Worm (Caenorhabditis elegans): ENCODE data around the gene fah-1.

The fah-1 gene

DNA sequence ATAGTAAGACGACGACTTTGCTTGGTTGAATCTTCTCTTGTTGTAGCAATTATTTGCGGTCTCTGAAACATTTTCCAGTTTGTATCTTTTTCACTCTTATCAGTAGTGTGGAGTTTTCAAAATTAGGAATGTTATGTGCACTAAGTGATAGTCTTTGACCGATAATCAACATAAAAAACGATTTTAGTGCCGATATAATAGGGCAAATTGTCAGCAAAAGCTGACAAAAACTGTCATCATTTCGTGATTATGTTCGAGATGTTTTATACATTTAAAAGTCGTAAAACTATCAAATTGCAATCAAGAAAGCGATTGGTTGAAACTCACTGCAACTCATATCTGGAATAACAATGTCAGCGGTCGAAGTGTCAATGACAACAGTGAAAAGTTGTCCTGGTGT is 3.5 kb downstream of the fah-1 start:
- TF ChIP-seq tbx-11 (GFP tag; IDR thresholded peaks at IDR 0.05): no peak
- no peak for TF ChIP-seq tbx-37 (GFP tag; conservative IDR thresholded peaks at IDR 0.05)
- TF ChIP-seq F13C5.2 (tag; optimal IDR thresholded peaks at IDR 0.05): no peak
- no peak for TF ChIP-seq ama-1 (optimal IDR thresholded peaks at IDR 0.05)
- no peak for TF ChIP-seq ceh-13 (GFP tag; optimal IDR thresholded peaks at IDR 0.05)
- TF ChIP-seq sea-1 (GFP tag; conservative IDR thresholded peaks at IDR 0.05): no peak
- no peak for TF ChIP-seq ceh-36 (tag; optimal IDR thresholded peaks at IDR 0.05)
- no peak for TF ChIP-seq pes-1 (GFP tag; IDR thresholded peaks at IDR 0.05)
- TF ChIP-seq hmbx-1 (tag; optimal IDR thresholded peaks at IDR 0.05): no peak
- TF ChIP-seq scrt-1 (GFP tag; IDR thresholded peaks at IDR 0.05): no peak
- no peak for TF ChIP-seq aly-1 (tag; optimal IDR thresholded peaks at IDR 0.05)
- no peak for TF ChIP-seq B0310.2 (tag; optimal IDR thresholded peaks at IDR 0.05)
- no peak for TF ChIP-seq hnd-1 (tag; optimal IDR thresholded peaks at IDR 0.05)
- TF ChIP-seq flt-1 (GFP tag; IDR thresholded peaks at IDR 0.05): no peak
- no peak for TF ChIP-seq ets-7 (tag; optimal IDR thresholded peaks at IDR 0.05)
- TF ChIP-seq tra-4 (tag; optimal IDR thresholded peaks at IDR 0.05): no peak
- TF ChIP-seq hmg-4 (GFP tag; optimal IDR thresholded peaks at IDR 0.05): no peak

DNA sequence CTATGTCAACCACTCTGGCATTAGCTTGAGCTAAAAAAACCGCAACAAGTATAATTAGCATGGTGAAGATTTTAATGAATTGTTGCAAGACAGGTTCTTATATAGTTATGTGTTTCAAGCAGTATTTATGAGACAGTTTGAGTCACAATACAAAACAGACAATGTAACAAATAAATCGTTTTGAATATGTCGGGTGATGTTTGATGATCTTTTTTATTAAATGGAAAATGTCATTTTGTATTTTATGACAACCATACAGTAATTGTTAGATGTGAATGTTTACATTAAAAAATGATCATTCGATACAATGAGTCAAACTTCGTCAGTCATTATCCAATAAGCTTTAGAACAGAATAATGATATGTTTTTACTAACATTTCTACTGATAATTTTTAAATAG is 5.3 kb downstream of the fah-1 start, which contains the start of gene K10C2.7:
Gene K10C2.7 (minus strand): TSS at position 101 of the 400 bp plus-strand sequence.
- no peak for TF ChIP-seq aly-1 (tag; optimal IDR thresholded peaks at IDR 0.05)
- no peak for TF ChIP-seq ceh-36 (tag; optimal IDR thresholded peaks at IDR 0.05)
- no peak for TF ChIP-seq ceh-13 (GFP tag; optimal IDR thresholded peaks at IDR 0.05)
- TF ChIP-seq ets-7 (tag; optimal IDR thresholded peaks at IDR 0.05): no peak
- TF ChIP-seq tbx-37 (GFP tag; conservative IDR thresholded peaks at IDR 0.05): no peak
- no peak for TF ChIP-seq tbx-11 (GFP tag; IDR thresholded peaks at IDR 0.05)
- no peak for TF ChIP-seq B0310.2 (tag; optimal IDR thresholded peaks at IDR 0.05)
- TF ChIP-seq flt-1 (GFP tag; IDR thresholded peaks at IDR 0.05): no peak
- no peak for TF ChIP-seq pes-1 (GFP tag; IDR thresholded peaks at IDR 0.05)
- TF ChIP-seq tra-4 (tag; optimal IDR thresholded peaks at IDR 0.05): no peak
- no peak for TF ChIP-seq ama-1 (optimal IDR thresholded peaks at IDR 0.05)
- no peak for TF ChIP-seq hnd-1 (tag; optimal IDR thresholded peaks at IDR 0.05)
- TF ChIP-seq F13C5.2 (tag; optimal IDR thresholded peaks at IDR 0.05): no peak
- no peak for TF ChIP-seq scrt-1 (GFP tag; IDR thresholded peaks at IDR 0.05)

DNA sequence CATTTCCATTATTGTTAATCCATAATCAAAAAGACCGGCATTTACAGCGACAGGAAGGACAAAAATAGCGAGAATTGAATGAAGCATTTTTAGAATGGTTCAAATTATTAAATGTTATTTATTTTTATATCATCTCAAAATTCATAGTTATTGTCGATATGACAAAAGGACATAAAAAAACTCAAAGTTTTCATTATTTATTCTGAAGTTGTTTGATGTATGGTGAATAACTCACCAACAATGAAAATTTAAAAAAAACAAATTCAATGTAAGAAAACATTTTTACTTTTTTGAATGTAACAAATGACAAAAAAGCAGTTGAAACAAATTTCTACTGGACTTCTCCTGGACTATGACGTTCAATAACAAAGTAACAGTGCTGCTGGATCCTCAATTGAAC is 8.3 kb downstream of the fah-1 start, which contains the start of gene K10C2.14:
Gene K10C2.14 (minus strand): TSS at position 101 of the 400 bp plus-strand sequence.
- no peak for TF ChIP-seq hmbx-1 (tag; optimal IDR thresholded peaks at IDR 0.05)
- TF ChIP-seq tbx-11 (GFP tag; IDR thresholded peaks at IDR 0.05): no peak
- TF ChIP-seq pes-1 (GFP tag; IDR thresholded peaks at IDR 0.05): no peak
- TF ChIP-seq flt-1 (GFP tag; IDR thresholded peaks at IDR 0.05): no peak
- no peak for TF ChIP-seq ama-1 (optimal IDR thresholded peaks at IDR 0.05)
- no peak for TF ChIP-seq tra-4 (tag; optimal IDR thresholded peaks at IDR 0.05)
- TF ChIP-seq F13C5.2 (tag; optimal IDR thresholded peaks at IDR 0.05): no peak
- TF ChIP-seq tbx-37 (GFP tag; conservative IDR thresholded peaks at IDR 0.05): no peak
- TF ChIP-seq hnd-1 (tag; optimal IDR thresholded peaks at IDR 0.05): no peak
- TF ChIP-seq sea-1 (GFP tag; conservative IDR thresholded peaks at IDR 0.05): no peak
- TF ChIP-seq B0310.2 (tag; optimal IDR thresholded peaks at IDR 0.05): no peak
- no peak for TF ChIP-seq hmg-4 (GFP tag; optimal IDR thresholded peaks at IDR 0.05)
- no peak for TF ChIP-seq scrt-1 (GFP tag; IDR thresholded peaks at IDR 0.05)
- TF ChIP-seq ceh-13 (GFP tag; optimal IDR thresholded peaks at IDR 0.05): no peak

ce11 chrX:6437545-6437944 is 11.2 kb downstream of the fah-1 start, which contains the start of gene K10C2.8:
Gene K10C2.8 (minus strand): TSS chrX:6437645.
- no peak for TF ChIP-seq B0310.2 (tag; optimal IDR thresholded peaks at IDR 0.05)

- TF ChIP-seq pes-1 (GFP tag; IDR thresholded peaks at IDR 0.05) (no peak), hmg-4 (GFP tag; optimal IDR thresholded peaks at IDR 0.05) (no peak), ets-7 (tag; optimal IDR thresholded peaks at IDR 0.05) (no peak), B0310.2 (tag; optimal IDR thresholded peaks at IDR 0.05) (no peak), tra-4 (tag; optimal IDR thresholded peaks at IDR 0.05) (no peak), sea-1 (GFP tag; conservative IDR thresholded peaks at IDR 0.05) (no peak), tbx-11 (GFP tag; IDR thresholded peaks at IDR 0.05) (no peak), tbx-37 (GFP tag; conservative IDR thresholded peaks at IDR 0.05) (no peak), F13C5.2 (tag; optimal IDR thresholded peaks at IDR 0.05) (no peak), hnd-1 (tag; optimal IDR thresholded peaks at IDR 0.05) (no peak), ceh-36 (tag; optimal IDR thresholded peaks at IDR 0.05) (no peak), scrt-1 (GFP tag; IDR thresholded peaks at IDR 0.05) (no peak), aly-1 (tag; optimal IDR thresholded peaks at IDR 0.05) (no peak)
Measured at ce11 chrX:6435812-6436211, 12.9 kb downstream of the fah-1 start.

- TF ChIP-seq scrt-1 (GFP tag; IDR thresholded peaks at IDR 0.05) (no peak), pes-1 (GFP tag; IDR thresholded peaks at IDR 0.05) (no peak), hmbx-1 (tag; optimal IDR thresholded peaks at IDR 0.05) (no peak), flt-1 (GFP tag; IDR thresholded peaks at IDR 0.05) (no peak), tbx-11 (GFP tag; IDR thresholded peaks at IDR 0.05) (no peak), ceh-13 (GFP tag; optimal IDR thresholded peaks at IDR 0.05) (no peak), B0310.2 (tag; optimal IDR thresholded peaks at IDR 0.05) (no peak), hnd-1 (tag; optimal IDR thresholded peaks at IDR 0.05) (no peak), ets-7 (tag; optimal IDR thresholded peaks at IDR 0.05) (no peak), ceh-36 (tag; optimal IDR thresholded peaks at IDR 0.05) (no peak), F13C5.2 (tag; optimal IDR thresholded peaks at IDR 0.05) (no peak), ama-1 (optimal IDR thresholded peaks at IDR 0.05) (no peak), tra-4 (tag; optimal IDR thresholded peaks at IDR 0.05) (no peak), tbx-37 (GFP tag; conservative IDR thresholded peaks at IDR 0.05) (no peak), hmg-4 (GFP tag; optimal IDR thresholded peaks at IDR 0.05) (no peak), sea-1 (GFP tag; conservative IDR thresholded peaks at IDR 0.05) (no peak)
Measured at ce11 chrX:6433688-6434087, 15.0 kb downstream of the fah-1 start, which contains the start of gene K10C2.2. Gene K10C2.2 (minus strand): TSS chrX:6433788.

ce11 chrX:6430510-6430909 is 18.2 kb downstream of the fah-1 start, which contains the start of gene ctsa-2:
Gene ctsa-2 (minus strand): TSS chrX:6430610.
- TF ChIP-seq tra-4 (tag; optimal IDR thresholded peaks at IDR 0.05) (no peak), scrt-1 (GFP tag; IDR thresholded peaks at IDR 0.05) (no peak), ets-7 (tag; optimal IDR thresholded peaks at IDR 0.05) (no peak), ceh-36 (tag; optimal IDR thresholded peaks at IDR 0.05) (no peak), F13C5.2 (tag; optimal IDR thresholded peaks at IDR 0.05) (no peak)

All from whole organism, early embryonic.